Fruit fly (Drosophila melanogaster) whole organism, embryonic: Measurements from ENCODE around the gene Hap40.

Experiments used
- ATbp ChIP-seq: fragments of 200-800 bp; sonication (Bioruptor generic); optimal IDR thresholded peaks from 2 replicates; lab custom pipeline; 2017; ENCODE audit warnings: missing biosample characterization, mild to moderate bottlenecking, missing genetic modification characterization, missing genetic modification reagents
- Adf1 ChIP-seq: fragments of 200-800 bp; sonication (Bioruptor generic); IDR thresholded peaks from 2 replicates; pipeline ENCODE4 v1.3.6; 2022; ENCODE audit warnings: missing biosample characterization, missing genetic modification characterization
- CG10209 ChIP-seq: fragments of 200-800 bp; sonication (Bioruptor generic); optimal IDR thresholded peaks from 3 replicates; lab custom pipeline; 2017; ENCODE audit warnings: missing biosample characterization, mild to moderate bottlenecking, missing genetic modification characterization, missing genetic modification reagents
- CG10431 ChIP-seq: fragments of 200-800 bp; sonication (Bioruptor generic); optimal IDR thresholded peaks from 3 replicates; lab custom pipeline; 2018; ENCODE audit warnings: missing biosample characterization, mild to moderate bottlenecking, missing genetic modification characterization
- CG10462 ChIP-seq: fragments of 200-800 bp; sonication (Bioruptor generic); optimal IDR thresholded peaks from 2 replicates; lab custom pipeline; 2016; ENCODE audit warnings: missing biosample characterization, missing genetic modification characterization
- CG11247 ChIP-seq: fragments of 200-800 bp; sonication (Bioruptor generic); IDR thresholded peaks from 2 replicates; pipeline ENCODE4 v1.3.6; 2022; ENCODE audit warnings: missing biosample characterization, missing genetic modification characterization
- CG11695 ChIP-seq: fragments of 200-800 bp; sonication (Bioruptor generic); IDR thresholded peaks from 3 replicates; pipeline ENCODE4 v1.3.6; 2022; ENCODE audit warnings: missing biosample characterization, missing genetic modification characterization
- CG1233 ChIP-seq: fragments of 200-800 bp; sonication (Bioruptor generic); optimal IDR thresholded peaks from 4 replicates; lab custom pipeline; 2018; ENCODE audit warnings: missing biosample characterization, mild to moderate bottlenecking, missing genetic modification characterization
- CG12744 ChIP-seq: fragments of 200-800 bp; sonication (Bioruptor generic); optimal IDR thresholded peaks from 2 replicates; lab custom pipeline; 2016; ENCODE audit warnings: missing biosample characterization, missing genetic modification characterization
- CG13287 ChIP-seq: fragments of 200-800 bp; sonication (Bioruptor generic); IDR thresholded peaks from 2 replicates; pipeline ENCODE4 v1.3.6; 2022; ENCODE audit warnings: missing biosample characterization, missing genetic modification characterization; ENCODE audit not compliant: partially characterized antibody
- CG13624 ChIP-seq: fragments of 200-800 bp; sonication (Bioruptor generic); optimal IDR thresholded peaks from 2 replicates; lab custom pipeline; 2016; ENCODE audit warnings: missing biosample characterization, missing genetic modification characterization
- CG14050 ChIP-seq: fragments of 200-800 bp; sonication (Bioruptor generic); IDR thresholded peaks from 3 replicates; pipeline ENCODE4 v1.3.6; 2022; ENCODE audit warnings: missing biosample characterization, missing genetic modification characterization
- CG1602 ChIP-seq: fragments of 200-800 bp; sonication (Bioruptor generic); optimal IDR thresholded peaks from 3 replicates; lab custom pipeline; 2016; ENCODE audit warnings: missing biosample characterization, missing genetic modification characterization
- CG17186 ChIP-seq: fragments of 200-800 bp; sonication (Bioruptor generic); optimal IDR thresholded peaks from 3 replicates; lab custom pipeline; 2017; ENCODE audit warnings: missing biosample characterization, missing genetic modification reagents, missing genetic modification characterization
- CG17385 ChIP-seq: fragments of 200-800 bp; sonication (Bioruptor generic); optimal IDR thresholded peaks from 3 replicates; lab custom pipeline; 2018; ENCODE audit warnings: missing biosample characterization, mild to moderate bottlenecking, missing genetic modification characterization
- CG17802 ChIP-seq: fragments of 200-800 bp; sonication (Bioruptor generic); optimal IDR thresholded peaks from 2 replicates; lab custom pipeline; 2018; ENCODE audit warnings: missing biosample characterization, mild to moderate bottlenecking, missing genetic modification characterization, moderate library complexity
- CG4707 ChIP-seq: fragments of 200-800 bp; sonication (Bioruptor generic); optimal IDR thresholded peaks from 2 replicates; lab custom pipeline; 2018; ENCODE audit warnings: missing biosample characterization, mild to moderate bottlenecking, missing genetic modification characterization, moderate library complexity
- CG5245 ChIP-seq: fragments of 200-800 bp; sonication (Bioruptor generic); optimal IDR thresholded peaks from 3 replicates; lab custom pipeline; 2016; ENCODE audit warnings: missing biosample characterization, missing genetic modification characterization
- CG6175 ChIP-seq: fragments of 200-800 bp; sonication (Bioruptor generic); IDR thresholded peaks from 3 replicates; pipeline ENCODE4 v1.3.6; 2022; ENCODE audit warnings: missing biosample characterization, missing genetic modification characterization
- CG7745 ChIP-seq: fragments of 200-800 bp; sonication (Bioruptor generic); optimal IDR thresholded peaks from 2 replicates; lab custom pipeline; 2018; ENCODE audit warnings: missing biosample characterization, mild to moderate bottlenecking, missing genetic modification characterization, moderate library complexity
- Hand ChIP-seq: fragments of 200-800 bp; sonication (Bioruptor generic); optimal IDR thresholded peaks from 2 replicates; lab custom pipeline; 2017; ENCODE audit warnings: mild to moderate bottlenecking, missing biosample characterization, missing genetic modification reagents, missing genetic modification characterization
- Hr3 ChIP-seq: fragments of 200-800 bp; sonication (Bioruptor generic); optimal IDR thresholded peaks from 3 replicates; lab custom pipeline; 2016; ENCODE audit warnings: missing biosample characterization, missing genetic modification characterization
- Hsf ChIP-seq: fragments of 200-800 bp; sonication (Bioruptor generic); optimal IDR thresholded peaks from 3 replicates; lab custom pipeline; 2016; ENCODE audit warnings: missing biosample characterization, missing genetic modification characterization
- Max ChIP-seq: fragments of 200-800 bp; sonication (Bioruptor generic); optimal IDR thresholded peaks from 2 replicates; lab custom pipeline; 2016; ENCODE audit warnings: missing biosample characterization, mild to moderate bottlenecking, missing genetic modification characterization
- Poxn ChIP-seq: fragments of 200-800 bp; sonication (Bioruptor generic); IDR thresholded peaks from 2 replicates; pipeline ENCODE4 v1.3.6; 2022; ENCODE audit warnings: missing biosample characterization, missing genetic modification characterization
- Rfx ChIP-seq: fragments of 200-800 bp; sonication (Bioruptor generic); IDR thresholded peaks from 2 replicates; pipeline ENCODE4 v1.3.6; 2022; ENCODE audit warnings: missing biosample characterization, missing genetic modification characterization
- Scr ChIP-seq: fragments of 200-800 bp; sonication (Bioruptor generic); IDR thresholded peaks from 2 replicates; pipeline ENCODE4 v1.3.6; 2022; ENCODE audit warnings: missing biosample characterization, missing genetic modification characterization; ENCODE audit not compliant: partially characterized antibody
- Trl ChIP-seq, 3 experiments: fragments of >200 bp in 2 of 3; fragments of 200-800 bp in 1 of 3; sonication (Bioruptor generic) in 1 of 3; optimal IDR thresholded peaks; 2 replicates in 1 of 3; 3 replicates in 2 of 3; lab custom pipeline; 2016 to 2017; ENCODE audit warnings: missing biosample characterization in 1 of 3, missing genetic modification characterization in 1 of 3
- ato ChIP-seq: fragments of 200-800 bp; sonication (Bioruptor generic); IDR thresholded peaks from 2 replicates; pipeline ENCODE4 v1.3.6; 2022; ENCODE audit warnings: missing biosample characterization, missing genetic modification characterization; ENCODE audit not compliant: partially characterized antibody
- cas ChIP-seq: fragments of 200-800 bp; sonication (Bioruptor generic); IDR thresholded peaks from 2 replicates; pipeline ENCODE4 v1.3.6; 2022; ENCODE audit warnings: missing biosample characterization, missing genetic modification characterization
- dati ChIP-seq: fragments of 200-800 bp; sonication (Bioruptor generic); IDR thresholded peaks from 2 replicates; pipeline ENCODE4 v1.3.6; 2022; ENCODE audit warnings: missing biosample characterization, missing genetic modification characterization
- disco-r ChIP-seq: fragments of 200-800 bp; sonication (Bioruptor generic); optimal IDR thresholded peaks from 2 replicates; lab custom pipeline; 2016; ENCODE audit warnings: missing biosample characterization, missing genetic modification characterization
- ewg ChIP-seq: fragments of 200-800 bp; sonication (Bioruptor generic); optimal IDR thresholded peaks from 3 replicates; lab custom pipeline; 2017; ENCODE audit warnings: mild to moderate bottlenecking, missing biosample characterization, missing genetic modification reagents, missing genetic modification characterization
- fd64A ChIP-seq: fragments of 200-800 bp; sonication (Bioruptor generic); optimal IDR thresholded peaks from 3 replicates; lab custom pipeline; 2018; ENCODE audit warnings: missing biosample characterization, mild to moderate bottlenecking, missing genetic modification characterization
- fd96Cb ChIP-seq: fragments of 200-800 bp; sonication (Bioruptor generic); optimal IDR thresholded peaks from 2 replicates; lab custom pipeline; 2018; ENCODE audit warnings: missing biosample characterization, mild to moderate bottlenecking, missing genetic modification characterization, moderate library complexity
- gem ChIP-seq: fragments of 200-800 bp; sonication (Bioruptor generic); optimal IDR thresholded peaks from 2 replicates; lab custom pipeline; 2019; ENCODE audit warnings: missing biosample characterization, mild to moderate bottlenecking, missing genetic modification characterization, moderate library complexity
- gsb-n ChIP-seq: fragments of 200-800 bp; sonication (Bioruptor generic); optimal IDR thresholded peaks from 3 replicates; lab custom pipeline; 2018; ENCODE audit warnings: missing biosample characterization, mild to moderate bottlenecking, missing genetic modification characterization
- hkb ChIP-seq, 2 experiments: fragments of 200-800 bp in 1 of 2; fragments of >200 bp in 1 of 2; sonication (Bioruptor generic) in 1 of 2; IDR thresholded peaks in 1 of 2; optimal IDR thresholded peaks in 1 of 2; 2 replicates each; pipeline versions ENCODE4 v1.3.6 to Lab custom; 2017 to 2022; ENCODE audit warnings: missing biosample characterization in 1 of 2, missing genetic modification characterization in 1 of 2
- ind ChIP-seq: fragments of 200-800 bp; sonication (Bioruptor generic); optimal IDR thresholded peaks from 3 replicates; lab custom pipeline; 2016; ENCODE audit warnings: missing biosample characterization, missing genetic modification characterization
- ken ChIP-seq: fragments of 200-800 bp; sonication (Bioruptor generic); IDR thresholded peaks from 3 replicates; pipeline ENCODE4 v1.3.6; 2022; ENCODE audit warnings: missing biosample characterization, missing genetic modification characterization
- kni ChIP-seq: fragments of 200-800 bp; sonication (Bioruptor generic); optimal IDR thresholded peaks from 3 replicates; lab custom pipeline; 2017; ENCODE audit warnings: mild to moderate bottlenecking, missing biosample characterization, missing genetic modification reagents, missing genetic modification characterization
- knrl ChIP-seq: fragments of 200-800 bp; sonication (Bioruptor generic); IDR thresholded peaks from 3 replicates; pipeline ENCODE4 v1.3.6; 2022; ENCODE audit warnings: missing biosample characterization, missing genetic modification characterization; ENCODE audit not compliant: partially characterized antibody
- maf-S ChIP-seq: fragments of 200-800 bp; sonication (Bioruptor generic); optimal IDR thresholded peaks from 2 replicates; lab custom pipeline; 2016; ENCODE audit warnings: missing biosample characterization, missing genetic modification characterization
- pita ChIP-seq: fragments of 200-800 bp; sonication (Bioruptor generic); optimal IDR thresholded peaks from 2 replicates; lab custom pipeline; 2017; ENCODE audit warnings: missing biosample characterization, mild to moderate bottlenecking, missing genetic modification characterization
- repo ChIP-seq: fragments of 200-800 bp; sonication (Bioruptor generic); optimal IDR thresholded peaks from 2 replicates; lab custom pipeline; 2016; ENCODE audit warnings: missing biosample characterization, missing genetic modification characterization
- sisA ChIP-seq: fragments of 200-800 bp; sonication (Bioruptor generic); IDR thresholded peaks from 2 replicates; pipeline ENCODE4 v1.3.6; 2022; ENCODE audit warnings: missing biosample characterization, missing genetic modification characterization
- so ChIP-seq: fragments of 200-800 bp; sonication (Bioruptor generic); IDR thresholded peaks from 3 replicates; pipeline ENCODE4 v1.3.6; 2022; ENCODE audit warnings: missing biosample characterization, missing genetic modification characterization
- sob ChIP-seq: fragments of 200-800 bp; sonication (Bioruptor generic); IDR thresholded peaks from 2 replicates; pipeline ENCODE4 v1.3.6; 2022; ENCODE audit warnings: missing biosample characterization, missing genetic modification characterization
- tap ChIP-seq: fragments of 200-800 bp; optimal IDR thresholded peaks from 3 replicates; lab custom pipeline; 2019; ENCODE audit warnings: missing biosample characterization, mild to moderate bottlenecking, missing genetic modification characterization, moderate library complexity

Hap40 gene

DNA sequence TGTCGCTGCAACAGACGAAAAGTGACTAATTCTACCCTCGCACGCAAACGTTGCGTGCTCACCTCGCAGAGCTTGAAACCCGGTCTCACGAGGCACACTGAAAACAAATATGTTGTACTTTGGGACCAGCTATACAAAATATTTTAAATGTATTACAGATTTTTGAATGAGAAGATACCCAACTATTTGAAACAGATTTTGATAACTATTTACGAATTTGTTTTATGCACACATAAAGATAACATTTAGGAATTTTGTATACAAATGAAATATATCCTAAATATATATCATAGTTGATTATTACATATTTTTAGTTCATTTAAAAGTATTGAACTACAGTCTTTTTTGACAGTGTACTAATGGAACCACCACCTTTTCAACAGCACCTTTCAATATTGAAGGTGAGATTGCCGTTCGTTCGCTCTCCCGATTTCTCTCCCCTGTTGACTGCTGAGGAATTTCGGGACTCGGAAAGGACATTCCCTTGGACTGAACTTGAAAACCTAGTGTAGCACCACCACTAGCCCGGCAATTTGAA, 32.8 kb upstream of the Hap40 start, which contains the start of gene CG15646 (continued):
- TF ChIP-seq Hsf (GFP tag; lab: Kevin White, UChicago): peak; percentile 27
- TF ChIP-seq CG13624 (GFP tag; lab: Kevin White, UChicago): no peak
- peak; percentile 77 for TF ChIP-seq CG1233
- no peak for TF ChIP-seq Poxn
- no peak for TF ChIP-seq Hand (GFP tag; lab: Kevin White, UChicago)
- TF ChIP-seq maf-S (GFP tag; lab: Kevin White, UChicago): no peak
- TF ChIP-seq kni (GFP tag; lab: Kevin White, UChicago): no peak
- peak; percentile 56 for TF ChIP-seq ATbp
- no peak for TF ChIP-seq CG14050 (GFP tag; lab: Robert Waterston, UW)
- TF ChIP-seq CG5245: peak; percentile 25
- peak; percentile 75 for TF ChIP-seq fd96Cb
- peak; percentile 10 for TF ChIP-seq CG10431 (GFP tag; lab: Kevin White, UChicago)
- TF ChIP-seq Adf1 (GFP tag; lab: Robert Waterston, UW): no peak
- TF ChIP-seq repo (GFP tag; lab: Kevin White, UChicago): no peak
- no peak for TF ChIP-seq knrl (GFP tag; lab: Robert Waterston, UW)
- TF ChIP-seq fd64A: no peak
- peak; percentile 49 for TF ChIP-seq CG10462 (GFP tag; lab: Kevin White, UChicago)
- peak; percentile 9 for TF ChIP-seq Max (GFP tag; lab: Kevin White, UChicago)
- 0 out of 2 replicates have a peak, but pooled peaks have one; percentile 23 for TF ChIP-seq Rfx (GFP tag; lab: Robert Waterston, UW)
- no peak for TF ChIP-seq pita (GFP tag; lab: Kevin White, UChicago)
- no peak for TF ChIP-seq CG12744 (GFP tag; lab: Kevin White, UChicago)
- no peak for TF ChIP-seq so (GFP tag; lab: Robert Waterston, UW)
- peak; percentile 53 for TF ChIP-seq CG17385 (GFP tag; lab: Kevin White, UChicago)
- peak; percentile 17; the same call in 1 of the 2 replicates for TF ChIP-seq sob (GFP tag; lab: Robert Waterston, UW)
- TF ChIP-seq CG7745: peak; percentile 10
- TF ChIP-seq Hr3 (GFP tag; lab: Kevin White, UChicago): peak; percentile 65
- TF ChIP-seq gsb-n (tag; lab: Kevin White, UChicago): peak; percentile 87
- no peak for TF ChIP-seq disco-r (GFP tag; lab: Kevin White, UChicago)
- no peak for TF ChIP-seq CG6175
- TF ChIP-seq CG1602: peak; percentile 70
- peak in 1 of 2 experiments; percentile 10 for TF ChIP-seq Trl (optimal IDR thresholded peaks at IDR 0.05; lab: Kevin White, UChicago)
- TF ChIP-seq Trl (GFP tag; optimal IDR thresholded peaks at IDR 0.05; lab: Kevin White, UChicago): no peak
- TF ChIP-seq Scr (GFP tag; lab: Robert Waterston, UW): no peak
- TF ChIP-seq ato (GFP tag; lab: Robert Waterston, UW): no peak
- no peak for TF ChIP-seq CG4707 (GFP tag; lab: Kevin White, UChicago)
- no peak for TF ChIP-seq CG17186
- TF ChIP-seq ken (GFP tag; lab: Robert Waterston, UW): no peak
- peak; percentile 47 for TF ChIP-seq ewg (GFP tag; lab: Kevin White, UChicago)
- TF ChIP-seq cas (GFP tag; lab: Robert Waterston, UW): no peak
- no peak for TF ChIP-seq dati (GFP tag; lab: Robert Waterston, UW)
- no peak; the same call in 1 of the 2 replicates for TF ChIP-seq CG11247 (GFP tag; lab: Robert Waterston, UW)
- peak; percentile 32 for TF ChIP-seq ind
- TF ChIP-seq sisA (GFP tag; lab: Robert Waterston, UW): peak; percentile 46
- no peak for TF ChIP-seq CG13287 (GFP tag; lab: Robert Waterston, UW)
- peak; percentile 72 for TF ChIP-seq CG10209
- TF ChIP-seq hkb (optimal IDR thresholded peaks at IDR 0.05; lab: Kevin White, UChicago): no peak
- TF ChIP-seq hkb (GFP tag; IDR thresholded peaks at IDR 0.05; lab: Robert Waterston, UW): no peak; the same call in 1 of the 2 replicates
- TF ChIP-seq tap (tag; lab: Kevin White, UChicago): peak; percentile 65
- peak; percentile 90 for TF ChIP-seq gem (tag; lab: Kevin White, UChicago)
- peak; percentile 62; the same call in 1 of the 3 replicates for TF ChIP-seq CG11695 (GFP tag; lab: Robert Waterston, UW)
- TF ChIP-seq CG17802 (tag; lab: Kevin White, UChicago): no peak
